Fruit fly (Drosophila melanogaster) whole organism, embryonic: ENCODE results near the gene CG7694.

Source experiments
- Abd-B ChIP-seq: fragments of 200-800 bp; sonication (Bioruptor generic); optimal IDR thresholded peaks from 2 replicates; lab custom pipeline; 2018; ENCODE audit warnings: missing biosample characterization, mild to moderate bottlenecking, missing genetic modification characterization, moderate library complexity
- Ada2b ChIP-seq: fragments of 200-800 bp; sonication (Bioruptor generic); IDR thresholded peaks from 2 replicates; pipeline ENCODE4 v1.3.6; 2022; ENCODE audit warnings: missing biosample characterization, missing genetic modification characterization
- CG10209 ChIP-seq: fragments of 200-800 bp; sonication (Bioruptor generic); optimal IDR thresholded peaks from 3 replicates; lab custom pipeline; 2017; ENCODE audit warnings: missing biosample characterization, mild to moderate bottlenecking, missing genetic modification characterization, missing genetic modification reagents
- CG10267 ChIP-seq: fragments of 200-800 bp; sonication (Bioruptor generic); optimal IDR thresholded peaks from 2 replicates; lab custom pipeline; 2018; ENCODE audit warnings: missing biosample characterization, mild to moderate bottlenecking, missing genetic modification characterization, moderate library complexity
- CG10321 ChIP-seq: fragments of 200-800 bp; sonication (Bioruptor generic); IDR thresholded peaks from 2 replicates; pipeline ENCODE4 v1.3.6; 2022; ENCODE audit warnings: missing biosample characterization, missing genetic modification characterization
- CG10654 ChIP-seq: fragments of 200-800 bp; sonication (Bioruptor generic); optimal IDR thresholded peaks from 2 replicates; lab custom pipeline; 2016; ENCODE audit warnings: missing biosample characterization, missing genetic modification characterization
- CG11695 ChIP-seq: fragments of 200-800 bp; sonication (Bioruptor generic); IDR thresholded peaks from 3 replicates; pipeline ENCODE4 v1.3.6; 2022; ENCODE audit warnings: missing biosample characterization, missing genetic modification characterization
- CG12659 ChIP-seq: fragments of 200-800 bp; sonication (Bioruptor generic); optimal IDR thresholded peaks from 3 replicates; lab custom pipeline; 2017; ENCODE audit warnings: mild to moderate bottlenecking, missing biosample characterization, missing genetic modification reagents, missing genetic modification characterization
- CG13424 ChIP-seq: fragments of 200-800 bp; sonication (Bioruptor generic); optimal IDR thresholded peaks from 2 replicates; lab custom pipeline; 2019; ENCODE audit warnings: missing biosample characterization, mild to moderate bottlenecking, missing genetic modification characterization, moderate library complexity
- CG13624 ChIP-seq: fragments of 200-800 bp; sonication (Bioruptor generic); optimal IDR thresholded peaks from 2 replicates; lab custom pipeline; 2016; ENCODE audit warnings: missing biosample characterization, missing genetic modification characterization
- CG14014 ChIP-seq: fragments of 200-800 bp; sonication (Bioruptor generic); IDR thresholded peaks from 2 replicates; pipeline ENCODE4 v1.3.6; 2022; ENCODE audit warnings: missing biosample characterization, missing genetic modification characterization
- CG14710 ChIP-seq: fragments of 200-800 bp; sonication (Bioruptor generic); optimal IDR thresholded peaks from 3 replicates; lab custom pipeline; 2019; ENCODE audit warnings: missing biosample characterization, mild to moderate bottlenecking, missing genetic modification characterization, moderate library complexity
- CG14860 ChIP-seq: fragments of 200-800 bp; sonication (Bioruptor generic); IDR thresholded peaks from 3 replicates; pipeline ENCODE4 v1.3.6; 2022; ENCODE audit warnings: missing biosample characterization, missing genetic modification characterization; ENCODE audit not compliant: partially characterized antibody
- CG1602 ChIP-seq: fragments of 200-800 bp; sonication (Bioruptor generic); optimal IDR thresholded peaks from 3 replicates; lab custom pipeline; 2016; ENCODE audit warnings: missing biosample characterization, missing genetic modification characterization
- CG1603 ChIP-seq: fragments of 200-800 bp; sonication (Bioruptor generic); optimal IDR thresholded peaks from 2 replicates; lab custom pipeline; 2019; ENCODE audit warnings: missing biosample characterization, mild to moderate bottlenecking, missing genetic modification characterization, moderate library complexity
- CG16779 ChIP-seq: fragments of 200-800 bp; sonication (Bioruptor generic); IDR thresholded peaks from 2 replicates; pipeline ENCODE4 v1.3.6; 2022; ENCODE audit warnings: missing biosample characterization, missing genetic modification characterization
- CG17612 ChIP-seq: fragments of 200-800 bp; sonication (Bioruptor generic); IDR thresholded peaks from 2 replicates; pipeline ENCODE4 v1.3.6; 2022; ENCODE audit warnings: missing biosample characterization, missing genetic modification characterization
- CG17802 ChIP-seq: fragments of 200-800 bp; sonication (Bioruptor generic); optimal IDR thresholded peaks from 2 replicates; lab custom pipeline; 2018; ENCODE audit warnings: missing biosample characterization, mild to moderate bottlenecking, missing genetic modification characterization, moderate library complexity
- CG18476 ChIP-seq: fragments of 200-800 bp; sonication (Bioruptor generic); optimal IDR thresholded peaks from 2 replicates; lab custom pipeline; 2016; ENCODE audit warnings: missing biosample characterization, mild to moderate bottlenecking, missing genetic modification characterization
- CG2889 ChIP-seq: fragments of 200-800 bp; sonication (Bioruptor generic); IDR thresholded peaks from 3 replicates; pipeline ENCODE4 v1.3.6; 2022; ENCODE audit warnings: missing biosample characterization, missing genetic modification characterization
- CG6813 ChIP-seq: fragments of 200-800 bp; sonication (Bioruptor generic); optimal IDR thresholded peaks from 2 replicates; lab custom pipeline; 2017; ENCODE audit warnings: missing biosample characterization, missing genetic modification characterization, mild to moderate bottlenecking, moderate library complexity, missing genetic modification reagents
- CG7745 ChIP-seq: fragments of 200-800 bp; sonication (Bioruptor generic); optimal IDR thresholded peaks from 2 replicates; lab custom pipeline; 2018; ENCODE audit warnings: missing biosample characterization, mild to moderate bottlenecking, missing genetic modification characterization, moderate library complexity
- CG8290 ChIP-seq, 3 experiments: fragments of 200-800 bp; sonication (Bioruptor generic); optimal IDR thresholded peaks; 2 replicates each; lab custom pipeline; 2016 to 2019; ENCODE audit warnings: missing biosample characterization in 3 of 3, missing genetic modification characterization in 3 of 3, mild to moderate bottlenecking in 2 of 3, moderate library complexity in 1 of 3
- Chrac-16 ChIP-seq: fragments of 200-800 bp; sonication (Bioruptor generic); optimal IDR thresholded peaks from 3 replicates; lab custom pipeline; 2016; ENCODE audit warnings: missing biosample characterization, missing genetic modification characterization
- D19B ChIP-seq: fragments of 200-800 bp; sonication (Bioruptor generic); optimal IDR thresholded peaks from 2 replicates; lab custom pipeline; 2017; ENCODE audit warnings: missing biosample characterization, mild to moderate bottlenecking, missing genetic modification characterization
- Doc3 ChIP-seq: fragments of 200-800 bp; sonication (Bioruptor generic); IDR thresholded peaks from 3 replicates; pipeline ENCODE4 v1.3.6; 2022; ENCODE audit warnings: missing biosample characterization, missing genetic modification characterization; ENCODE audit not compliant: partially characterized antibody
- Dref ChIP-seq: fragments of 200-800 bp; sonication (Bioruptor generic); IDR thresholded peaks from 2 replicates; pipeline ENCODE4 v1.3.6; 2022; ENCODE audit warnings: missing biosample characterization, missing genetic modification characterization
- Elba2 ChIP-seq: fragments of 200-800 bp; sonication (Bioruptor generic); optimal IDR thresholded peaks from 3 replicates; lab custom pipeline; 2016; ENCODE audit warnings: missing biosample characterization, missing genetic modification characterization
- Fer1 ChIP-seq: fragments of 200-800 bp; sonication (Bioruptor generic); optimal IDR thresholded peaks from 2 replicates; lab custom pipeline; 2017; ENCODE audit warnings: missing biosample characterization, mild to moderate bottlenecking, missing genetic modification characterization
- Hmx ChIP-seq: fragments of 200-800 bp; sonication (Bioruptor generic); optimal IDR thresholded peaks from 2 replicates; lab custom pipeline; 2016; ENCODE audit warnings: missing biosample characterization, missing genetic modification characterization
- MESR4 ChIP-seq: fragments of 200-800 bp; sonication (Bioruptor generic); optimal IDR thresholded peaks from 2 replicates; lab custom pipeline; 2018; ENCODE audit warnings: missing biosample characterization, mild to moderate bottlenecking, missing genetic modification characterization, moderate library complexity
- Mes4 ChIP-seq: fragments of 200-800 bp; sonication (Bioruptor generic); optimal IDR thresholded peaks from 2 replicates; lab custom pipeline; 2016; ENCODE audit warnings: missing biosample characterization, missing genetic modification characterization
- NFAT ChIP-seq: fragments of 200-800 bp; sonication (Bioruptor generic); IDR thresholded peaks from 2 replicates; pipeline ENCODE4 v1.3.6; 2022; ENCODE audit warnings: missing biosample characterization, missing genetic modification characterization
- Sox100B ChIP-seq: fragments of 200-800 bp; sonication (Bioruptor generic); optimal IDR thresholded peaks from 3 replicates; lab custom pipeline; 2018; ENCODE audit warnings: missing biosample characterization, mild to moderate bottlenecking, missing genetic modification characterization
- Spps ChIP-seq: fragments of 200-800 bp; sonication (Bioruptor generic); optimal IDR thresholded peaks from 2 replicates; lab custom pipeline; 2018; ENCODE audit warnings: missing biosample characterization, mild to moderate bottlenecking, missing genetic modification characterization
- abd-A ChIP-seq: fragments of 200-800 bp; sonication (Bioruptor generic); optimal IDR thresholded peaks from 3 replicates; lab custom pipeline; 2019; ENCODE audit warnings: missing biosample characterization, mild to moderate bottlenecking, missing genetic modification characterization, moderate library complexity
- cas ChIP-seq: fragments of 200-800 bp; sonication (Bioruptor generic); IDR thresholded peaks from 2 replicates; pipeline ENCODE4 v1.3.6; 2022; ENCODE audit warnings: missing biosample characterization, missing genetic modification characterization
- chm ChIP-seq: fragments of 200-800 bp; sonication (Bioruptor generic); IDR thresholded peaks from 2 replicates; pipeline ENCODE4 v1.3.6; 2022; ENCODE audit warnings: missing biosample characterization, missing genetic modification characterization
- cwo ChIP-seq: fragments of 200-800 bp; sonication (Bioruptor generic); optimal IDR thresholded peaks from 3 replicates; lab custom pipeline; 2017; ENCODE audit warnings: missing biosample characterization, missing genetic modification characterization, mild to moderate bottlenecking, moderate library complexity, missing genetic modification reagents
- danr ChIP-seq: fragments of 200-800 bp; sonication (Bioruptor generic); IDR thresholded peaks from 2 replicates; pipeline ENCODE4 v1.3.6; 2022; ENCODE audit warnings: missing biosample characterization, missing genetic modification characterization
- disco-r ChIP-seq: fragments of 200-800 bp; sonication (Bioruptor generic); optimal IDR thresholded peaks from 2 replicates; lab custom pipeline; 2016; ENCODE audit warnings: missing biosample characterization, missing genetic modification characterization
- kay ChIP-seq: fragments of 200-800 bp; sonication (Bioruptor generic); optimal IDR thresholded peaks from 2 replicates; lab custom pipeline; 2016; ENCODE audit warnings: missing biosample characterization, missing genetic modification characterization
- maf-S ChIP-seq: fragments of 200-800 bp; sonication (Bioruptor generic); optimal IDR thresholded peaks from 2 replicates; lab custom pipeline; 2016; ENCODE audit warnings: missing biosample characterization, missing genetic modification characterization
- run ChIP-seq: fragments of 200-800 bp; sonication (Bioruptor generic); optimal IDR thresholded peaks from 3 replicates; lab custom pipeline; 2018; ENCODE audit warnings: missing biosample characterization, mild to moderate bottlenecking, missing genetic modification characterization
- sim ChIP-seq: fragments of 200-800 bp; sonication (Bioruptor generic); IDR thresholded peaks from 2 replicates; pipeline ENCODE4 v1.3.6; 2022; ENCODE audit warnings: missing biosample characterization, missing genetic modification characterization
- slou ChIP-seq: fragments of 200-800 bp; sonication (Bioruptor generic); optimal IDR thresholded peaks from 3 replicates; lab custom pipeline; 2016; ENCODE audit warnings: missing biosample characterization, missing genetic modification characterization
- sug ChIP-seq: fragments of 200-800 bp; optimal IDR thresholded peaks from 2 replicates; lab custom pipeline; 2019; ENCODE audit warnings: missing biosample characterization, mild to moderate bottlenecking, missing genetic modification characterization, moderate library complexity
- trem ChIP-seq: fragments of 200-800 bp; optimal IDR thresholded peaks from 3 replicates; lab custom pipeline; 2019; ENCODE audit warnings: missing biosample characterization, mild to moderate bottlenecking, missing genetic modification characterization, moderate library complexity
- wor ChIP-seq: fragments of 200-800 bp; sonication (Bioruptor generic); IDR thresholded peaks from 2 replicates; pipeline ENCODE4 v1.3.6; 2022; ENCODE audit warnings: missing biosample characterization, missing genetic modification characterization
- zfh2 ChIP-seq: fragments of 200-800 bp; sonication (Bioruptor generic); optimal IDR thresholded peaks from 2 replicates; lab custom pipeline; 2016; ENCODE audit warnings: missing biosample characterization, missing genetic modification characterization

CG7694 gene

DNA sequence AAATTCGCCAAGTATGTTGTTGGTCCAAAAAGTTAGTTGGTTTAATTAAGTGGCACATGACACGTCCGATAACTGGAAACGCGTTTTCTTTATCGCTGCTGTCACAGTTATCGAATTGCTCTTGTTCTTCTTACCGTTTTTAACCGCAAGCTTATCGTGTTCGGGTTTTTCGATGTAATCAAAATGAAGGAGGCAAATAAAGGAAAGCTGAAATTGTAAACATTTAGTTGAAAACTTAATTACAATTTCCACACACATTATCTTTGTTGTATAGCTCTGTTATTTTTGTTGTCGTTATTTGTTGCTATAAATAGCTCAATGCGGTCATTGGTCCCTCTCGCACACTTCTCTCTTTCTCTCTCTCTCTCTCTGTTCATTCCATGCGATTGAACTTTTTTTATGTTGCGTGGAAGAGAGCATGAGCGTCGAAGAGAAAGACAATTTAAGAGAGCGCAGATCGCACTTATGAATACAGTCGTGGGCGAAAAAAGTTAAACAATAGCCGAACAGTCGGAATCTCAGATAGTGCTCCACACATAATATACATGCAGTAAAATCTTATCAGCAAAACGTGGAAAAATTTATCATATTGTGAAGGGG is 12.5 kb downstream of the CG7694 start (continued):
- TF ChIP-seq Fer1 = no peak
- TF ChIP-seq CG7745 = no peak
- TF ChIP-seq zfh2 (GFP tag; lab: Kevin White, UChicago) = no peak
- TF ChIP-seq chm (GFP tag; lab: Robert Waterston, UW) = no peak
- TF ChIP-seq Ada2b (GFP tag; lab: Robert Waterston, UW) = no peak
- peak; percentile 3 for TF ChIP-seq Mes4
- no peak for TF ChIP-seq CG14710 (tag; lab: Kevin White, UChicago)
- TF ChIP-seq CG1602 = no peak
- no peak for TF ChIP-seq CG8290 (GFP tag; optimal IDR thresholded peaks at IDR 0.05; lab: Kevin White, UChicago)
- no peak for TF ChIP-seq CG8290 (tag; optimal IDR thresholded peaks at IDR 0.05; lab: Kevin White, UChicago)
- no peak for TF ChIP-seq kay (GFP tag; lab: Kevin White, UChicago)
- no peak for TF ChIP-seq Doc3 (GFP tag; lab: Robert Waterston, UW)
- no peak for TF ChIP-seq CG13424 (tag; lab: Kevin White, UChicago)
- no peak for TF ChIP-seq cas (GFP tag; lab: Robert Waterston, UW)
- no peak for TF ChIP-seq Hmx (GFP tag; lab: Kevin White, UChicago)
- no peak for TF ChIP-seq Chrac-16 (GFP tag; lab: Kevin White, UChicago)
- no peak for TF ChIP-seq CG13624
- TF ChIP-seq Spps = no peak
- no peak for TF ChIP-seq disco-r (GFP tag; lab: Kevin White, UChicago)
- TF ChIP-seq CG11695 (GFP tag; lab: Robert Waterston, UW) = no peak
- no peak for TF ChIP-seq abd-A (tag; lab: Kevin White, UChicago)
- TF ChIP-seq CG12659 (GFP tag; lab: Kevin White, UChicago) = no peak
- peak; percentile 44 for TF ChIP-seq Dref (GFP tag; lab: Robert Waterston, UW)
- TF ChIP-seq D19B (GFP tag; lab: Kevin White, UChicago) = no peak
- TF ChIP-seq Sox100B (GFP tag; lab: Kevin White, UChicago) = no peak
- TF ChIP-seq danr (GFP tag; lab: Robert Waterston, UW) = no peak
- TF ChIP-seq CG14860 (GFP tag; lab: Robert Waterston, UW) = 0 out of 3 replicates have a peak, but pooled peaks have one; percentile 8
- TF ChIP-seq cwo (GFP tag; lab: Kevin White, UChicago) = peak; percentile 61
- TF ChIP-seq NFAT (GFP tag; lab: Robert Waterston, UW) = 0 out of 2 replicates have a peak, but pooled peaks have one; percentile 15
- no peak for TF ChIP-seq CG10654 (GFP tag; lab: Kevin White, UChicago)
- TF ChIP-seq wor (GFP tag; lab: Robert Waterston, UW) = no peak
- TF ChIP-seq sim (GFP tag; lab: Robert Waterston, UW) = no peak
- TF ChIP-seq trem (tag; lab: Kevin White, UChicago) = peak; percentile 2
- TF ChIP-seq CG17612 (GFP tag; lab: Robert Waterston, UW) = no peak
- TF ChIP-seq CG18476 (GFP tag; lab: Kevin White, UChicago) = no peak
- TF ChIP-seq CG16779 (GFP tag; lab: Robert Waterston, UW) = no peak
- TF ChIP-seq Elba2 (GFP tag; lab: Kevin White, UChicago) = no peak
- TF ChIP-seq CG14014 (GFP tag; lab: Robert Waterston, UW) = peak; percentile 21; the same call in 1 of the 2 replicates
- no peak for TF ChIP-seq CG2889 (GFP tag; lab: Robert Waterston, UW)
- TF ChIP-seq run = peak; percentile 78
- peak; percentile 13 for TF ChIP-seq CG6813
- no peak for TF ChIP-seq CG17802 (tag; lab: Kevin White, UChicago)
- TF ChIP-seq maf-S (GFP tag; lab: Kevin White, UChicago) = no peak
- no peak for TF ChIP-seq Abd-B (GFP tag; lab: Kevin White, UChicago)
- no peak for TF ChIP-seq sug (tag; lab: Kevin White, UChicago)
- no peak for TF ChIP-seq MESR4
- TF ChIP-seq slou (GFP tag; lab: Kevin White, UChicago) = no peak
- no peak for TF ChIP-seq CG10209 (GFP tag; lab: Kevin White, UChicago)
- no peak for TF ChIP-seq CG10321 (GFP tag; lab: Robert Waterston, UW)
- no peak for TF ChIP-seq CG10267 (tag; lab: Kevin White, UChicago)
- TF ChIP-seq CG1603 (tag; lab: Kevin White, UChicago) = no peak
